Worm (Caenorhabditis elegans) whole organism, L1 larva: ENCODE results near the gene C06H2.7.
"Not testable (repeated sequence)": the region's sequence is repeated elsewhere in the genome, so short reads cannot be mapped to it uniquely, and the experiment has no call there.

ENCODE experiments used
- aly-2 ChIP-seq: fragments of 150-350 bp; optimal IDR thresholded peaks from 2 replicates; lab custom pipeline; 2014; ENCODE audit warnings: missing biosample characterization, missing genetic modification characterization
- efl-1 ChIP-seq, 4 experiments: fragments of 150-350 bp; optimal IDR thresholded peaks in 3 of 4; peaks in 1 of 4; 1 replicate in 1 of 4; 2 replicates in 3 of 4; lab custom pipeline; 2014; ENCODE audit warnings: missing biosample characterization in 2 of 4, missing genetic modification characterization in 2 of 4, missing genetic modification reagents in 2 of 4
- hpl-2 ChIP-seq: fragments of 150-350 bp; optimal IDR thresholded peaks from 2 replicates; lab custom pipeline; 2014; ENCODE audit warnings: missing biosample characterization, missing genetic modification reagents, missing genetic modification characterization
- jun-1 ChIP-seq: fragments of 150-350 bp; optimal IDR thresholded peaks from 2 replicates; lab custom pipeline; 2014; ENCODE audit warnings: missing biosample characterization, missing genetic modification reagents, missing genetic modification characterization
- nhr-84 ChIP-seq: sonication (generic microtip); optimal IDR thresholded peaks from 2 replicates; lab custom pipeline; 2017; ENCODE audit warnings: missing biosample characterization, missing genetic modification characterization
- skn-1 ChIP-seq: fragments of 150-350 bp; optimal IDR thresholded peaks from 2 replicates; lab custom pipeline; 2014; ENCODE audit warnings: missing biosample characterization, missing genetic modification characterization
- sptf-1 ChIP-seq: fragments of 150-350 bp; optimal IDR thresholded peaks from 2 replicates; lab custom pipeline; 2014; ENCODE audit warnings: missing biosample characterization, missing genetic modification characterization
- unc-62 ChIP-seq: fragments of 150-350 bp; optimal IDR thresholded peaks from 2 replicates; lab custom pipeline; 2014; ENCODE audit warnings: missing biosample characterization, missing genetic modification reagents, missing genetic modification characterization
- ztf-11 ChIP-seq, 2 experiments: sonication (generic microtip); optimal IDR thresholded peaks; 2 replicates each; lab custom pipeline; 2016 to 2017; ENCODE audit warnings: missing genetic modification characterization in 2 of 2, missing biosample characterization in 1 of 2, missing compliant biosample characterization in 1 of 2

ce11 chrV:11176693-11177304, 32.2 kb upstream of the C06H2.7 start:
- TF ChIP-seq efl-1 (optimal IDR thresholded peaks at IDR 0.05; lab: Kevin White, UChicago), result peak in 1 of 2 experiments; percentile 17
- peak in 1 of 2 experiments; percentile 85 for TF ChIP-seq efl-1 (GFP tag; optimal IDR thresholded peaks at IDR 0.05 in 1 of 2; lab: Kevin White, UChicago)
- not testable (repeated sequence) for TF ChIP-seq jun-1 (tag; lab: Kevin White, UChicago); sptf-1 (tag; lab: Kevin White, UChicago); aly-2 (tag; lab: Kevin White, UChicago); skn-1 (tag; lab: Kevin White, UChicago); nhr-84; unc-62 (GFP tag; lab: Kevin White, UChicago); ztf-11 (tag; optimal IDR thresholded peaks at IDR 0.05; lab: Kevin White, UChicago); hpl-2
